Fruit fly (Drosophila melanogaster) S2 (cell line): Measurements from ENCODE around the gene EAChm.

Experiments
- CG8478 ChIP-seq: fragments of >200 bp; optimal IDR thresholded peaks from 2 replicates; lab custom pipeline; 2018
- CTCF ChIP-seq, 2 experiments: fragments of >200 bp; optimal IDR thresholded peaks; 2 replicates each; lab custom pipeline; 2018

- TF ChIP-seq CTCF (optimal IDR thresholded peaks at IDR 0.05; lab: Kevin White, UChicago) (no peak), CG8478 (lab: Kevin White, UChicago) (no peak)
These were observed 43.4 kb downstream of the EAChm start, which contains the start of gene Ctps for dm6 chr3L:15097878-15098520.
